Worm (Caenorhabditis elegans): ENCODE data around the gene npr-1.

- no peak for TF ChIP-seq med-1 (GFP tag; optimal IDR thresholded peaks at IDR 0.05; ENCODE audit: insufficient read depth)
- no peak for TF ChIP-seq flt-1 (GFP tag; IDR thresholded peaks at IDR 0.05)
- no peak for TF ChIP-seq ztf-29 (GFP tag; IDR thresholded peaks at IDR 0.05)
- TF ChIP-seq tab-1 (GFP tag; IDR thresholded peaks at IDR 0.05), result no peak
Observed at ce11 chrX:4818252-4818651, 48.5 kb upstream of the npr-1 start, which contains the start of gene R08E3.3.

Data from whole organism, midembryonic.